Fruit fly (Drosophila melanogaster) Kc167 (cell line): Measurements from ENCODE around the gene CG5214.
A peak's percentile ranks its signal among the peaks of the same experiment; 100 is the strongest.

Experiments
- Myc ChIP-seq: fragments of >200 bp; optimal IDR thresholded peaks from 2 replicates; lab custom pipeline; 2017; ENCODE audit warnings: missing external identifiers
- Sin3A ChIP-seq: fragments of >200 bp; optimal IDR thresholded peaks from 2 replicates; lab custom pipeline; 2018; ENCODE audit warnings: missing external identifiers
- h ChIP-seq: fragments of >200 bp; optimal IDR thresholded peaks from 3 replicates; lab custom pipeline; 2018; ENCODE audit warnings: missing external identifiers
- insv ChIP-seq: fragments of >200 bp; optimal IDR thresholded peaks from 3 replicates; lab custom pipeline; 2018; ENCODE audit warnings: missing external identifiers
- psq ChIP-seq: fragments of >200 bp; optimal IDR thresholded peaks from 2 replicates; lab custom pipeline; 2017; ENCODE audit warnings: missing external identifiers
- ttk ChIP-seq: sonication (Bioruptor generic); optimal IDR thresholded peaks from 2 replicates; lab custom pipeline; 2017; ENCODE audit warnings: missing external identifiers

CG5214 gene

DNA sequence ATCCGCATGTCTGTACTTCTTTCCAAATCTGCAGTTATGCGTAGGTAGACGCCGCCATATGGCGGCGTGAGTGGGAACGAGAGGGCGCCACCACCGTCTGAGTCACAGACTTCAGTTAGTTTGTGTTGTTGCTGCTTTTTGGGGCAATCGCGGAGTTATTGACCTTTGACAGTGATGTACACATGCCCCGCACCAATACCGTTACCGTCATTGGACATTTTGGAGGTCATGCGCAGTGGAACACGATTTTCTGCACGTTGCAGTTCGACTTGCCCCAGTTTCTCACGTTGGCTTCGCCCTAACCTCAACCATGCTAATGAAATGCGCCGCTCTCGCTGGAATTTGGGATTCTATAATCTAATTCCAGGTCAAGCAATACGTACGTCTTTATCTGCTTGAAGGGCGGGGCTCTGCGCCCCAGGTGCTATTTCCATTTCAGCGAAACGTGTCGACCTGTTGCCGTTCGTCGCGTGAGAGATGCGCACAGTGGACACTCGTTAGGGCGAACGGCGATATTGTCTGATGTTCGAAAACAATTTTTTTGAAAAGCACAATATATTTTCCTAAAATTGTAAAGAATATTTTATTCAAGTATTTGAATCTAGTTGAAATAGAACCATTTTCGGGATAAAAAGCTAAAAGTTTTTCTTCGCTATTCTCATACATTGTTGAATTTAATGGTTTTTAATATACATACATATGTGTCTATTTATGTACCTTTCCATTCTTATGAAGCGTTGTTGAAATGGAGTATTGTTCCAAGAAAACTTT lies 32.6 kb upstream of the CG5214 start:
- TF ChIP-seq Myc (no peak), Sin3A (lab: Kevin White, UChicago) (no peak), insv (lab: Kevin White, UChicago) (no peak), ttk (lab: Kevin White, UChicago) (no peak), psq (lab: Kevin White, UChicago) (no peak), h (lab: Kevin White, UChicago) (no peak)

DNA sequence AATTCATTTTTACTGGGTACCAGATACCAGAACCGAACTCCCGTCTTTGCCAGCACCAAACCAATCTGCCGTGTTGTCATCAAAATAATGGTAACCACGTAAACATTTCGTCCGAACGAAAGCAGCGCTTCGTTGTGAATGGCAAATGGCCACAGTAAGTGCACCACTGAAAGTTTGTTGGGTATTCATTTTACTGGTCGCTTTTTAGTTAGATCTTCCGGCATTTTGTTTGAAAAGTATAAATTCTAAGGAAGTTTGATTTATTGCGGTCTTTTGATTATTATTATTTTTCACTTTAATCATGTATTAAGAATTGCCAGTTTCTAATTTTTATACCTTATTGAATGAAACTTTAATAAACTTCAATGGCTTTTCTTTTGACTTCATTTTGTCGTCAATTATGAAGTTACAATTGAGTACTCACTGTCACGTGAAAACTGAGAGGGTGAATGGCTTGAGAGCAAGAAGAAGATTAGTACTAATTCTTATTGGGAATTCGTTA lies 29.6 kb upstream of the CG5214 start, which contains the start of gene ZnT86D:
TSS of gene ZnT86D (minus strand) at position 91 of the 502 bp plus-strand sequence.
- TF ChIP-seq psq (lab: Kevin White, UChicago) (no peak), insv (lab: Kevin White, UChicago) (no peak)

DNA sequence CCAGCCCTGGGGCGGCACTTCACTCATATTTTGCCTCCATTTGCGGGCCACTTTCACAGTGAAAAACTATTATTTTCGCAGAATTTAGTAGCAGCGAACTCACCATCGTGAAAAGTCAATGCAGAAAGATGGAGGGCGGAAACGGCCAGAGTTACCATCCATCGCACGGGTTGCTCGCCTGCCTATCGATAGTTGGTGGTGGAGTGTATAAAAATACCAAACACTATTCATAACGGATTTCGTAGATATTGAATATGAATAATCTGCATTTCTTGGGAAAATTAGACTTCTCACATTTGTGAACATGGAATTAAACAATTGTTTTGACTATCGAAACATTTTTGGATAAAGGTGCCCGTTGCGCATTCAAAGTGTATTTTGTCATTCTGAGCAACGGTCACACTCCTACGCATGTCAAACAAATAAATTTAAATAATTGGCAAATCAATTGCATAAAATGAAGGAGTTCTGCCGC lies 27.9 kb upstream of the CG5214 start, which contains the start of the genes RpS25 and CG4820:
TSS of gene RpS25 (minus strand) at position 132 of the 475 bp plus-strand sequence.
TSS of gene CG4820 (plus strand) at position 380 of the 475 bp plus-strand sequence.
- no peak for TF ChIP-seq psq (lab: Kevin White, UChicago)
- TF ChIP-seq ttk (lab: Kevin White, UChicago) = no peak
- TF ChIP-seq Sin3A (lab: Kevin White, UChicago) = no peak
- TF ChIP-seq Myc = no peak
- no peak for TF ChIP-seq insv (lab: Kevin White, UChicago)
- no peak for TF ChIP-seq h (lab: Kevin White, UChicago)

DNA sequence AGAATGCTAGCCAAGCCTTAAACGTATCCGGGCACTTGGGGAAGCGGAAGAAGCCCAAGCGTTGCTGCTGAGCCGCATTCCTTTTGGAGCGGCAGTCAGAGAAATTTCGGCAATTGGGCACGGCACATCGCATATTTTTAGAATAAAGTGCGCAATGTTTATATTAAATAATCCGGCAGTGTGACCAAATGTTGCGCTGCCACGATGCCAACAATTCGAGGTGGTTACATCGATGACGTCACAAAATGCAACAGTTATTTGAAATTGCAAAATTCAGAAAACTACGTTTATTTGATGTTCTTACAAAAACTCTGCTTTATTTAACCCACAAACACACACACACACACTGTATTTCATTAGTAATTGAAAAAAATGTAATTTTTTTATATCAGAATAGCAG lies 24.2 kb upstream of the CG5214 start, which contains the start of gene CG6689:
TSS of gene CG6689 (minus strand) at position 182 of the 400 bp plus-strand sequence.
- TF ChIP-seq insv (lab: Kevin White, UChicago) (no peak), Myc (no peak), Sin3A (lab: Kevin White, UChicago) (no peak), h (lab: Kevin White, UChicago) (no peak), ttk (lab: Kevin White, UChicago) (no peak), psq (lab: Kevin White, UChicago) (no peak)

DNA sequence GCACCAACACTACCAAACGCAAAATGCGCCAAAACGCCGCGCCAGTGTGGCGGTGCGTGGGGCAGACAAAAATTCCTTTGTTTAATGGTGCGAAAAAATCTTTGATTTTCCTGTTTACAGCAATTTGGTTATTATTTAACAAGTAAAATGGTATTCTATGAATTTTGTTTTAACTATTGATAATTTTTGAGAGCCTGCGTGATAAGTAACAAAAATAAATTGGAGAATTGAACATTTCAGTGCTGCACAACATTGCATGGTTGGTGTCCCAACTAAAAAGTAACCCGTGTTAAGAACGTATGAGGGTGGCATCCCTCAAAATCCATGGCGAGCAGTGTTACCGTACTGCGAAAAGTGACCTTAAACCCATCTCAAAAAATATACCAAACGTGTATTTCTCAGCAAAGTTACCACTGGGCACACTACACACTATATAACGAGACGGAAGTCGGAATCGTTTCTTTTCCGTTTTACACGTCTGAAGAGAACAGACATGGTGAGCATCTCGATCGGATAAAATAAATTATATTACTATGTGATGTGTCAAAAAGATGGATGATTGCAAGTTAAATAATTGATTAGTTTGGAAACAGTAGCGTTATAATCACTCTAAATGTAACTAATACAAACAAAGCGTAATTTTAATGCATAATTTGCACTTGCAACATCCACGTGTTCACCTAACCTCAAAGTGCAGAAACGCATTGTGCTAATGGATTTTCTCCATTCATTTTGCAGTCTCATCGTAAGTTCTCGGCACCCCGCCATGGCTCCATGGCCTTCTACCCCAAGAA lies 22.5 kb upstream of the CG5214 start, which contains the start of the genes CG6693 and RpL3:
TSS of gene CG6693 (minus strand) at position 203 of the 794 bp plus-strand sequence.
TSS of gene RpL3 (plus strand) at position 458 of the 794 bp plus-strand sequence.
- TF ChIP-seq Sin3A (lab: Kevin White, UChicago) (no peak), insv (lab: Kevin White, UChicago) (no peak), Myc (no peak), psq (lab: Kevin White, UChicago) (no peak), ttk (lab: Kevin White, UChicago) (no peak), h (lab: Kevin White, UChicago) (no peak)

DNA sequence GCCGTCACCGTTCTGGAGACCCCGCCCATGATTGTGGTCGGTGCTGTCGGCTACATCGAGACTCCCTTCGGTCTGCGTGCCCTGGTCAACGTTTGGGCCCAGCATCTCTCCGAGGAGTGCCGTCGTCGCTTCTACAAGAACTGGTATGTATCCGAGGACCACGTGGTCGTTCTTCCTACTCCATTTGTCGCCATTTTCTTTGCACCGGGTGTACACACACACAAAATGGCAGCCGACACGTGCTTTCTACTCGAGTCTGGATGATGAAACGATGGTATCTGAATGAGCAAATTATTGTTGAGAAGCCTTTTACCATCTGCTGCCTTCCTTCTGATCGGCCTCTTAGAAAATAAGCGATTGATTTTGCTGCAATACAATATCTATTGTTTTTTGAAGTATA lies 21.5 kb upstream of the CG5214 start:
- TF ChIP-seq Myc = no peak
- TF ChIP-seq psq (lab: Kevin White, UChicago) = no peak
- TF ChIP-seq ttk (lab: Kevin White, UChicago) = no peak
- TF ChIP-seq insv (lab: Kevin White, UChicago) = no peak
- no peak for TF ChIP-seq Sin3A (lab: Kevin White, UChicago)

DNA sequence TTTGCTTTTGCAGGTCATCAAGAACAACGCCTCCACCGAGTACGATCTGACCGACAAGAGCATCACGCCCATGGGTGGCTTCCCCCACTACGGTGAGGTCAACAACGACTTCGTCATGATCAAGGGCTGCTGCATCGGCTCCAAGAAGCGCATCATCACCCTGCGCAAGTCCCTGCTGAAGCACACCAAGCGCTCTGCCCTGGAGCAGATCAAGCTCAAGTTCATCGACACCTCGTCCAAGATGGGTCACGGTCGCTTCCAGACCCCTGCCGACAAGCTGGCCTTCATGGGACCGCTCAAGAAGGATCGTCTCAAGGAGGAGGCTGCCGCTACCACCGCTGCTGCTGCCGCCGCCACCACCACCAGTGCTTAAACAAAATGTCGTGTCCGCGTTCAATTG lies 19.6 kb upstream of the CG5214 start:
- TF ChIP-seq Myc (no peak), psq (lab: Kevin White, UChicago) (no peak), h (lab: Kevin White, UChicago) (no peak), ttk (lab: Kevin White, UChicago) (no peak), insv (lab: Kevin White, UChicago) (no peak), Sin3A (lab: Kevin White, UChicago) (no peak)

DNA sequence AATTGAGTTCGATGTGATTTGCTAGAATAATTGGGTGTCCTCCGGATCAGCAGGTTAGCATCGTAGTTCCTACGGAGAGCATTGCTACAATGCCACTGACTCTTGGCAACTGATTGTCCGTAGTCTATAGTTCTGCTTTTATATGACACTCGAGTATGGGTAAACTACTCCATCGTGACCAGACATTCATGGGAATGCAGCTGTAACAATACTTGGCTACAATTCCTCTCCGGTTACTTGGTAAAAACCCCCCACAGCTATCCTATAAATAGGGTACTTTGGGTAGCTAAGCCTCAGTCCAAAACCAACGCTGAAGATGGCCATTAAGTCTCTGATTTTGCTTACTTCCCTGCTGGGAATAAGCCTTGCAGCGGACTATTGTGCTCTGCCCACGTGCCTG lies 18.9 kb upstream of the CG5214 start, which contains the start of gene scpr-C:
TSS of gene scpr-C (plus strand) at position 301 of the 400 bp plus-strand sequence.
- no peak for TF ChIP-seq ttk (lab: Kevin White, UChicago)
- no peak for TF ChIP-seq insv (lab: Kevin White, UChicago)
- no peak for TF ChIP-seq Sin3A (lab: Kevin White, UChicago)
- TF ChIP-seq Myc = no peak

DNA sequence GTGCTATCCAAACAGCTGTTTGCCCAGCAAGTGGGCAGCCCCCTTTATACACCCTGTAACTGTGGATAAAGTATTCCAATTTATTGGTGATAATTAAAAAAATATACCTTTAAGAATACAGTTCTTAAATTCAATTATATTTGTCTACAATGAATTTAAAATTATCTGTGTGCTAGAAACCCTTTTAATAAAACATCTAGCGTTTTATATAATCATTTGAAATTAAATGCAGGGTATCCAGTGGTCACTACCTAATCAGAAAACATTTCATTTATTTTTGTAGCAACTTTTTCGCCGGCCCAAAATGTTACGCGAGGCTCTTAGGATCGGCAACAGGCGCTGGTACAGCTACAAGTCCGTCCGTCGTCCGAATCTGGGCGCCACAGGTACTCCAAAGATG lies 17.6 kb upstream of the CG5214 start, which contains the start of gene CG17726:
TSS of gene CG17726 (plus strand) at position 267 of the 400 bp plus-strand sequence.
- TF ChIP-seq insv (lab: Kevin White, UChicago) = no peak
- no peak for TF ChIP-seq Sin3A (lab: Kevin White, UChicago)
- TF ChIP-seq Myc = no peak
- no peak for TF ChIP-seq h (lab: Kevin White, UChicago)
- no peak for TF ChIP-seq psq (lab: Kevin White, UChicago)
- TF ChIP-seq ttk (lab: Kevin White, UChicago) = no peak

DNA sequence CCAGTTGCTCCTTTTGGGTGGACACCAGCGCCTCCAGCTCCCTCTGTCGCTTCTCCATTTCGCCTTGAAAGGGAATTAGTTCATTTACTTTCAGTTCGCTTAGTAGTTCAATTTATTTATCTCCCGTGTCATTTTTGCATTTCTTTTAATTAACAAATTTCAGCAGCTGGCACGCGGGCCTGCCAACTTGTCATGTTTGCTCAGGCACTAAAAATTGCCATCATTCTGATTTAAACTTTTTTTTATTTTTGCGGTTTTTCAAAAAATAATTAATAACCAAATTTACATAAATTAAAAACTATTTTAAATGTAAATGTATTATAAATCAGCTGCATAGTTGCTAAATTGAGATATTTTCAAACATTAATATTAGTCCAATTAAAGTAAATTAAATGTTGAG lies 13.7 kb upstream of the CG5214 start, which contains the start of gene GCC88:
TSS of gene GCC88 (minus strand) at position 209 of the 400 bp plus-strand sequence.
- TF ChIP-seq Myc = no peak
- TF ChIP-seq psq (lab: Kevin White, UChicago) = no peak
- no peak for TF ChIP-seq insv (lab: Kevin White, UChicago)
- no peak for TF ChIP-seq Sin3A (lab: Kevin White, UChicago)
- no peak for TF ChIP-seq h (lab: Kevin White, UChicago)
- TF ChIP-seq ttk (lab: Kevin White, UChicago) = no peak

DNA sequence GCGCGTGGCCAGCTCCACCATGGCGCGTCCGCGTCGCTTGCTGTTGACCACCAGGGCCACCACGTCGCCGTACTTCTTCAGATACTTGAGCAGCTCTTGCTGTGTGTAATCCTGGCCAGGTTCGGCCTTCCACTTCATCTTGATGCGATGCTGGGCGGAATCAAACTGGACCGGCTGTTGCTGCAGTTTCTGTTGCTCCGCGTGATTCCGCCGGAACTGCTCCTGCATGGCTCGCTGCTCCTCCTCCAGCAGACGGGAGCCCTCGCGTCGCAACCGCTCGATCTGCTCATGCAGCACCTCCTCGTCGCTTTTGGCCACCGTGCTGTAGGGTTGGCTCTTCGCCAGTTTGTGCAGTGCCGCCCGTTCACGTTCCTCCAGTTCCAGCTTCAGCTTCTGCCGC lies 13.1 kb upstream of the CG5214 start:
- TF ChIP-seq ttk (lab: Kevin White, UChicago) (peak; percentile 67), psq (lab: Kevin White, UChicago) (no peak)
